Worm (Caenorhabditis elegans) whole organism, midembryonic: ENCODE results near the gene srsx-6.

Experiments used
- T22C8.4 ChIP-seq: fragments of 200-800 bp; sonication (Bioruptor generic); IDR thresholded peaks from 2 replicates; pipeline ENCODE4 v1.3.6; 2022; ENCODE audit warnings: missing genetic modification characterization, missing compliant biosample characterization
- cog-1 ChIP-seq: sonication (generic microtip); optimal IDR thresholded peaks from 2 replicates; lab custom pipeline; 2016; ENCODE audit warnings: missing genetic modification characterization, missing compliant biosample characterization
- flt-1 ChIP-seq: fragments of 200-800 bp; sonication (Bioruptor generic); IDR thresholded peaks from 2 replicates; pipeline ENCODE4 v1.3.6; 2022; ENCODE audit warnings: missing genetic modification characterization, missing compliant biosample characterization
- klf-2 ChIP-seq: fragments of 200-800 bp; sonication (Bioruptor generic); conservative IDR thresholded peaks from 2 replicates; pipeline ENCODE4 v1.3.6; 2022; ENCODE audit warnings: missing genetic modification reagents, missing genetic modification characterization, missing compliant biosample characterization
- med-1 ChIP-seq: sonication (generic microtip); optimal IDR thresholded peaks from 2 replicates; lab custom pipeline; 2017; ENCODE audit warnings: missing genetic modification characterization, mild to moderate bottlenecking, missing compliant biosample characterization, antibody characterized with exemption, missing genetic modification reagents; ENCODE audit not compliant: insufficient read depth
- ref-1 ChIP-seq: fragments of 200-800 bp; sonication (Bioruptor generic); conservative IDR thresholded peaks from 2 replicates; pipeline ENCODE4 v1.3.6; 2022; ENCODE audit warnings: missing genetic modification reagents, missing genetic modification characterization, missing compliant biosample characterization
- tab-1 ChIP-seq: fragments of 200-800 bp; sonication (Bioruptor generic); IDR thresholded peaks from 2 replicates; pipeline ENCODE4 v1.3.6; 2022; ENCODE audit warnings: missing genetic modification characterization, missing compliant biosample characterization
- ztf-23 ChIP-seq: fragments of 200-800 bp; sonication (Bioruptor generic); IDR thresholded peaks from 2 replicates; pipeline ENCODE4 v1.3.6; 2022; ENCODE audit warnings: missing genetic modification reagents, missing genetic modification characterization, missing compliant biosample characterization
- ztf-29 ChIP-seq: fragments of 200-800 bp; sonication (Bioruptor generic); IDR thresholded peaks from 2 replicates; pipeline ENCODE4 v1.3.6; 2022; ENCODE audit warnings: missing genetic modification reagents, missing genetic modification characterization, missing compliant biosample characterization

srsx-6 gene

DNA sequence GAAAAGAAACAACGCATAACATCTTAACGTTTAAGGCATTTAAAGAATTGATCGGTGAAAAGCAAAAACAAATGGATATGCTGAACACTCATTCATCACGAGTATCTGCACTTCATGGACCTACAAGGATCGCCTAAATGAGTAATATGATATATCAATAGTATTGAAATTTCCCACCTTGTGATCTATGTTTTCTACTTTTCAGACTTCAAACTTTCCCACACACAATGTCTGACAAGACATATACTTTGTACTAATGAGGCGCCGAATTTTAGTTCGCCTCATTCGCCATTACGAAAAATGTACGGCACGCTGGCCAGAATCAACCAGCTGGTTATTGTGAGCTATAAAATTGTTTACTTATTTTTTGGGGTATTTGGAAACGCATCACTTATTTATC is at the start of gene srsx-6:
Gene srsx-6, plus strand, starts transcription at position 301 of the 400 bp plus-strand sequence.
- TF ChIP-seq ztf-23 (GFP tag; lab: Robert Waterston, UW) (no peak), klf-2 (GFP tag; lab: Robert Waterston, UW) (no peak), cog-1 (tag; lab: Kevin White, UChicago) (no peak), med-1 (no peak), T22C8.4 (no peak), ref-1 (GFP tag; lab: Robert Waterston, UW) (no peak), tab-1 (GFP tag; lab: Robert Waterston, UW) (no peak), flt-1 (GFP tag; lab: Robert Waterston, UW) (no peak), ztf-29 (GFP tag; lab: Robert Waterston, UW) (no peak)

DNA sequence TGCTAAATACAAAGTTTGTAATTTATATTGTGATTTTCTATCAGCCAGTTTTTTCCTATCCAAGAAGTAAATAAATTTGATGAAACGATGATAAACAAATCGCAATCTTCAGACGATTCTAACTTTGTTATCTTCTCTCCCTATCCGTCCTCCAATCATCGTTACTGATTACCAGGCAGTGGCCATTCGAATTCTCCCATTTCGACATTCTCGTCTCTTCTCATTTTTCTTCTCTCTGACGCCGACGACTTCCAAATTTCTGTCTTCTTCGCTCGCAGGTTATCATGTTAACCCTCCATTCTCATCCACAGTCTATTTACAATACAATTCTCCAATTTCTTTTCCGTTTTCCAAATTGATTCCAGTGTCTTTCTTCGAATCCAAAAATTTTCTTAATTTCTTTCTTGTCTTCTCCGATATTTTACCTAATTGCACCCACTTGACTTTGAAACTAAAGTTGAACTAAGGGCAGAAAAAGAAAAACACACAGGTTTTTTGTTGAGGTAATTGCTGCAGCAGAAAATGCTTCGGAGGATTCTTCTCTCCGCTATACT is 48.4 kb upstream of the srsx-6 start, which contains the start of gene F40A3.2:
Gene F40A3.2, plus strand, starts transcription at position 504 of the 554 bp plus-strand sequence.
- no peak for TF ChIP-seq klf-2 (GFP tag; lab: Robert Waterston, UW)
- TF ChIP-seq T22C8.4 = no peak
- no peak for TF ChIP-seq ztf-29 (GFP tag; lab: Robert Waterston, UW)

DNA sequence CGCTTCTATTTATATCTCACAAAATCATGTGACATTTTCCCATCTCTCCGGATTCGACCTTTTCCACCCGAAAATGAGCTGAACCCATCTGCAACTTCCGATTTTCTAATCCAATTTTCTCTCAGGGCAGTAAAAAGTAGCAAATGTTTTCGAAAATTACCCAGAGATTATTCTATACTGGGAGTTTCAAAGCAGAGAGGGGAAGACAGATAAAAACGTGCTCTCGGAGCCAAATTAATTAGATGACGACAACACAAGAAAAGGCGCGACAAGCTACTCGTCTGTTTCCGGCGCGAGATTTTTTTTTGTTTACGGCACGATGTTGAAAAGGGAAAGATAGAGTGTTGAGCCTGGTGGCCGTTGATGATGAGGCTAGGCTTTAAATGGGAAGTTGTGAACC is 42.4 kb upstream of the srsx-6 start:
- no peak for TF ChIP-seq cog-1 (tag; lab: Kevin White, UChicago)
- TF ChIP-seq klf-2 (GFP tag; lab: Robert Waterston, UW) = no peak
- TF ChIP-seq ref-1 (GFP tag; lab: Robert Waterston, UW) = no peak
- TF ChIP-seq ztf-23 (GFP tag; lab: Robert Waterston, UW) = no peak
- TF ChIP-seq tab-1 (GFP tag; lab: Robert Waterston, UW) = no peak
- TF ChIP-seq T22C8.4 = no peak
- TF ChIP-seq med-1 = no peak
- no peak for TF ChIP-seq ztf-29 (GFP tag; lab: Robert Waterston, UW)
- no peak for TF ChIP-seq flt-1 (GFP tag; lab: Robert Waterston, UW)

DNA sequence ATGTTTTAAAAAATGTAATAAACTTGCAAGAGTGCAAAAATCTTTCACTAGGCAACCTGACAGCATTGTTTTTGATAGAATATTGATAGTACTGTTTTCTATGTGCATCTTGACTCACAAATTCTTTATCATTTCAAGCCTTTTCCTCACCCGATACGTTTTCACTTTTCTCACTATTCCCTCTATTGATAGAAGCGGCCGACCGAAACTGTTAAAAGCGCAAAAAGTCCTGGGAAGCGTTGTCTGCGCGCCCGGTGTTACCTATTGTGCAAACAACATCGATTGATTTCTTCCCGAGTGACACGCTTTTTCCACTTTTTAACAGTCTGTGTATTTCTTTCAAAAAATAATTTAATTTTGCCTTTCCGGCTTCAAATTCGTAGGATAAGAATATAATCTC is 38.8 kb upstream of the srsx-6 start:
- TF ChIP-seq klf-2 (GFP tag; lab: Robert Waterston, UW) (no peak), ztf-23 (GFP tag; lab: Robert Waterston, UW) (no peak), ztf-29 (GFP tag; lab: Robert Waterston, UW) (no peak), flt-1 (GFP tag; lab: Robert Waterston, UW) (no peak), cog-1 (tag; lab: Kevin White, UChicago) (no peak), ref-1 (GFP tag; lab: Robert Waterston, UW) (no peak), T22C8.4 (no peak), med-1 (no peak), tab-1 (GFP tag; lab: Robert Waterston, UW) (no peak)

DNA sequence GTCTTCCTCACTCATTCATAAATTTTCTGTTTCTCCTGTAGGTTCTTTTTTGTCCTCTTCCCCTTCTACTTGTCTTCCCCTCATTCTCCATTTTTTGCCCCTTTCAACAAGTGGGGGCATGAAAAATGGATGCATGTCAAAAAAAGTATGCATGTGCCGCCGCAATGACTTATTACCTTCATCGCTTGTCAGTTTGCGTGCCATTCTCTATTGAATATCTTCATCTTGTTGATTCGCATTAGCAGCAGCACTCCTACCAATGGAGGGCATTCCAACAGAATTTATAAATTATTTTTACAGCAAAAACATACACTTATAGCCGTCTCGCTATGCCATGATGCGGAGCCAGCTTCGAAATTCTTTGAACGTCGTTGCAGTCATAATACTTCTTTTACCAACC is 35.7 kb upstream of the srsx-6 start, which contains the start of gene F40A3.1:
Gene F40A3.1, plus strand, starts transcription at position 301 of the 400 bp plus-strand sequence.
- no peak for TF ChIP-seq cog-1 (tag; lab: Kevin White, UChicago)
- TF ChIP-seq ref-1 (GFP tag; lab: Robert Waterston, UW) = no peak
- TF ChIP-seq tab-1 (GFP tag; lab: Robert Waterston, UW) = no peak

DNA sequence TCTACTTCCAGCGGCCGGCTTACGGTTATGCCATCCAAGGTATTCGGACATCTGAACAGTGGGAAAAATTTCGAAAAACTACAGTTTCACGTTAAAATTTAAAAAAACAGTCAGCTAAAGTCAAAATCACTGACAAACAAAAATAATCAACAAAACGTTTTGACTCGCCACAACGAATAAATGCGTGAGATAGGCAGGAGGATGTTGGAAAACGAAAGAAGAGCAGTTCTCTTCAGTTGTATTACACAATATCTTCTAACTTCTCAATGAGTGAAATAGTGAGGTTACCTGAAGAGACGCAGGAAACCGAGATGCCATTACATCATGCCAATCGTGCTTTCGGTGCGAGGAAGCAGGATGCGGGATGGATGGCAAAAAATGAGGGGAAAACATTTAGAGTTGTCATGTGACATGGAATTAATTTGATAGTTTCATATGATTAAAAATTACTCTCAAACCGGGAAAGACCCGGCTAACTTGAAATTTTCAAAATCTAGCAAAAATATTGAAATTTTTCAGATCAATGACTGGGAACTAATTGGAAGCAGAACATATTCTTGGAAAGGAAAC is 33.0 kb upstream of the srsx-6 start, which contains the start of gene F40A3.6:
Gene F40A3.6, minus strand, starts transcription at position 51 of the 570 bp plus-strand sequence.
- TF ChIP-seq ztf-29 (GFP tag; lab: Robert Waterston, UW) (no peak), cog-1 (tag; lab: Kevin White, UChicago) (no peak), ref-1 (GFP tag; lab: Robert Waterston, UW) (no peak), flt-1 (GFP tag; lab: Robert Waterston, UW) (no peak), ztf-23 (GFP tag; lab: Robert Waterston, UW) (no peak), tab-1 (GFP tag; lab: Robert Waterston, UW) (no peak)

DNA sequence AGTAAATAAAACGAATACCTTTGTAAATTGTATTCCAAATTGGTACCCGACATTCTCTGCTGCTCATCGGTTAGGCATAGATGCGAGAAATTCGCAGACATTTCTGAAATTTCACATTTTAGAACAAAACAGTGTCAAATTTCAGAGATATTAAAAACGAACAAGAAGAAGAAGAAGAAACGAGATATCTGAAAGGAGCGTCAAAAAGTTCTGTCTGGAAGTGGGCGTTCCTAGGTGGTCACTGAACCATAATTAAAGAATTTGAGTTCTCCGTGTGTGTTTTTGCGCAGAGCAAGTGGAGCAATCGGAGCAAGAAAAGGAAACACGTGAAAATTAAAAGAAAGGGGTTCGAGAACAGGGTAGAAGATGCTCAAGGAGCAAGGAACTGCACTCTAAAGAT is 27.1 kb upstream of the srsx-6 start, which contains the start of gene F40A3.7:
Gene F40A3.7, minus strand, starts transcription at position 101 of the 400 bp plus-strand sequence.
- no peak for TF ChIP-seq klf-2 (GFP tag; lab: Robert Waterston, UW)
- no peak for TF ChIP-seq ref-1 (GFP tag; lab: Robert Waterston, UW)
- no peak for TF ChIP-seq T22C8.4
- TF ChIP-seq tab-1 (GFP tag; lab: Robert Waterston, UW) = no peak
- TF ChIP-seq cog-1 (tag; lab: Kevin White, UChicago) = no peak
- TF ChIP-seq med-1 = no peak
- TF ChIP-seq flt-1 (GFP tag; lab: Robert Waterston, UW) = no peak
- no peak for TF ChIP-seq ztf-23 (GFP tag; lab: Robert Waterston, UW)
- TF ChIP-seq ztf-29 (GFP tag; lab: Robert Waterston, UW) = no peak

DNA sequence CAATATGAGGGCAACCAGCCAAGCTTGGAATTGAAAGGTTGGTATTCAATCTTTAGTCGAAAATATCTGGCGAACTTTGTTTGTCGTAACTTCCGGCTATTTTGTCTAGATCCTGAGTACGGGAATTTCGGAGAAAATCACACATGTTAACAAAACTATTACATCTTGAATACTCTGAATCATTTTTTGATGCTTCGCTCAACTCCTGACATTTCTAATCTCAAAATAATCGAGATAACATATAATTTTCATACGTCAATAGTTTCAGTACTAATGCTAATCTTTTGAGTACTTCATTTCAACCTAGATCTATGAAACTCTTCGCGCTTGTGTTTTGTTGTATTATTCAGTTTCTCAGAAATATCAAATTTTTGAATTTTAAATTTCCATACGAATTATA is 25.7 kb upstream of the srsx-6 start:
- TF ChIP-seq ztf-23 (GFP tag; lab: Robert Waterston, UW) (no peak), ztf-29 (GFP tag; lab: Robert Waterston, UW) (no peak), tab-1 (GFP tag; lab: Robert Waterston, UW) (no peak), klf-2 (GFP tag; lab: Robert Waterston, UW) (no peak), med-1 (no peak), T22C8.4 (no peak), cog-1 (tag; lab: Kevin White, UChicago) (no peak), ref-1 (GFP tag; lab: Robert Waterston, UW) (no peak), flt-1 (GFP tag; lab: Robert Waterston, UW) (no peak)

DNA sequence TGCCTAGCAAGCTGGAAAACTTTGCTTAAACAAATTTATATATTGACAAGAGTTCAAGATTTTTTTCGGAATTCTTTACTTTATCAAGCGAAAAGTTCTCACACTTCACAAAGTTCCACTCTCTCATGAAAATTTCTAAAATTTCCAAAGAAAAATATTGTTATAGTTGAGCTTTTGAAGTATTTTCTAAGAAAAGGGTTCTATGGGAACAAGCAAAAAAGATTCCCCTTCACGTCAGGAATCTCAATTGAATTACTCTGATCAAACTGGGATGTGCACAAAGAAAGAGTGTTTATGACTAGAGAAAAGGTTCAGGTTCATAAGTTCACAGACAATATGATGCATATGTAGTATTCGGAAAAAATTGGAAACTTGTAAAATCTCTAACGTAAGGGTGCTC is 22.5 kb upstream of the srsx-6 start:
- no peak for TF ChIP-seq klf-2 (GFP tag; lab: Robert Waterston, UW)
- TF ChIP-seq ztf-29 (GFP tag; lab: Robert Waterston, UW) = no peak
- no peak for TF ChIP-seq ztf-23 (GFP tag; lab: Robert Waterston, UW)
- TF ChIP-seq med-1 = no peak
- no peak for TF ChIP-seq cog-1 (tag; lab: Kevin White, UChicago)
- no peak for TF ChIP-seq T22C8.4
- no peak for TF ChIP-seq tab-1 (GFP tag; lab: Robert Waterston, UW)
- no peak for TF ChIP-seq ref-1 (GFP tag; lab: Robert Waterston, UW)
- TF ChIP-seq flt-1 (GFP tag; lab: Robert Waterston, UW) = no peak
